Fruit fly (Drosophila melanogaster) S2 (cell line): Measurements from ENCODE around the gene CG4101.

Source experiments
- CG8478 ChIP-seq: fragments of >200 bp; optimal IDR thresholded peaks from 2 replicates; lab custom pipeline; 2018
- CTCF ChIP-seq, 2 experiments: fragments of >200 bp; optimal IDR thresholded peaks; 2 replicates each; lab custom pipeline; 2018

DNA sequence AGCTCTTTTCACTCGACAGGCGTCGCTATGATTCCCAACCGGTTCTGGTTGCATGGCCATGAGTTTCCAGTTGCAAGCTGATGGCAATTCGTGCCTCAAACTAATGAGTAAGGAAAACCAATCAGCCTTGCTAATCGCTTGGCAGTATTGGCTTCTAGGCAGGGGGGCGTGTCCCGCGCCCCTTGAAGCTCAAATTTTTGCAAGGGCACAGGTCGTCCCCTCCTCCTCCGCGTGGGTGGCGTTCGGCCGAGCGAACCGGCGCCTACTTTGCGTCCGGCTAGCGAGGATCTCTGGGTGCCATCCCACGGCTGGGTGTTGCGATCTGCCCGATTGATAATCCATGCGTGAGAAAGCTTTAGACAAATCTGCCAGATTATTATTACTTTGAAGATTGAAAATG, 41.4 kb downstream of the CG4101 start:
- no peak for TF ChIP-seq CG8478
- no peak for TF ChIP-seq CTCF (optimal IDR thresholded peaks at IDR 0.05; lab: Kevin White, UChicago)
